Worm (Caenorhabditis elegans) whole organism, L2 larva: ENCODE data around the gene F58H1.5.
A peak's percentile ranks its signal among the peaks of the same experiment; 100 is the strongest.

ENCODE experiments used
- C34F6.9 ChIP-seq: fragments of 150-350 bp; optimal IDR thresholded peaks from 2 replicates; lab custom pipeline; 2014; ENCODE audit warnings: missing biosample characterization, missing genetic modification characterization
- F13H6.1 ChIP-seq: sonication (generic microtip); optimal IDR thresholded peaks from 2 replicates; lab custom pipeline; 2016; ENCODE audit warnings: missing genetic modification characterization, missing compliant biosample characterization
- R02D3.7 ChIP-seq: fragments of 150-350 bp; optimal IDR thresholded peaks from 2 replicates; lab custom pipeline; 2014; ENCODE audit warnings: missing biosample characterization, missing genetic modification characterization
- Y55F3AM.14 ChIP-seq: fragments of 200-800 bp; sonication (Bioruptor generic); optimal IDR thresholded peaks from 2 replicates; lab custom pipeline; 2018; ENCODE audit warnings: mild to moderate bottlenecking, missing genetic modification characterization, missing compliant biosample characterization
- ZK546.5 ChIP-seq: sonication (generic microtip); optimal IDR thresholded peaks from 2 replicates; lab custom pipeline; 2017; ENCODE audit warnings: missing biosample characterization, missing genetic modification characterization
- alr-1 ChIP-seq: fragments of 150-350 bp; optimal IDR thresholded peaks from 2 replicates; lab custom pipeline; 2014; ENCODE audit warnings: missing biosample characterization, missing genetic modification characterization
- ama-1 ChIP-seq: fragments of 150-350 bp; optimal IDR thresholded peaks from 2 replicates; lab custom pipeline; 2018; ENCODE audit warnings: inconsistent platforms
- blmp-1 ChIP-seq: sonication (generic microtip); optimal IDR thresholded peaks from 2 replicates; lab custom pipeline; 2017; ENCODE audit warnings: missing genetic modification characterization, mild to moderate bottlenecking, missing compliant biosample characterization, antibody characterized with exemption, moderate library complexity; ENCODE audit not compliant: insufficient read depth
- ceh-16 ChIP-seq: fragments of 150-350 bp; optimal IDR thresholded peaks from 2 replicates; lab custom pipeline; 2014; ENCODE audit warnings: missing biosample characterization, missing genetic modification characterization
- ceh-82 ChIP-seq: fragments of 150-350 bp; optimal IDR thresholded peaks from 2 replicates; lab custom pipeline; 2014; ENCODE audit warnings: missing biosample characterization, missing genetic modification characterization
- crh-2 ChIP-seq: sonication (generic microtip); optimal IDR thresholded peaks from 2 replicates; lab custom pipeline; 2017; ENCODE audit warnings: missing biosample characterization, missing genetic modification characterization
- dmd-4 ChIP-seq: sonication (generic microtip); optimal IDR thresholded peaks from 2 replicates; lab custom pipeline; 2017; ENCODE audit warnings: missing biosample characterization, missing genetic modification characterization
- egl-27 ChIP-seq: sonication (generic microtip); optimal IDR thresholded peaks from 3 replicates; lab custom pipeline; 2017; ENCODE audit warnings: missing biosample characterization, missing genetic modification reagents, missing genetic modification characterization
- elt-1 ChIP-seq: fragments of 150-350 bp; optimal IDR thresholded peaks from 2 replicates; lab custom pipeline; 2014; ENCODE audit warnings: missing biosample characterization, missing genetic modification characterization
- elt-3 ChIP-seq: sonication (generic microtip); optimal IDR thresholded peaks from 2 replicates; lab custom pipeline; 2017; ENCODE audit warnings: missing biosample characterization, missing genetic modification characterization
- fos-1 ChIP-seq: fragments of 150-350 bp; optimal IDR thresholded peaks from 2 replicates; lab custom pipeline; 2014; ENCODE audit warnings: missing biosample characterization, missing genetic modification characterization
- gmeb-1 ChIP-seq: fragments of 150-350 bp; optimal IDR thresholded peaks from 2 replicates; lab custom pipeline; 2014; ENCODE audit warnings: missing biosample characterization, missing genetic modification characterization
- lin-11 ChIP-seq: fragments of 150-350 bp; sonication (generic microtip); optimal IDR thresholded peaks from 2 replicates; lab custom pipeline; 2014; ENCODE audit warnings: missing biosample characterization, missing genetic modification characterization, inconsistent platforms, mixed read lengths
- lin-13 ChIP-seq: fragments of 150-350 bp; optimal IDR thresholded peaks from 2 replicates; lab custom pipeline; 2014; ENCODE audit warnings: missing biosample characterization, missing genetic modification reagents, missing genetic modification characterization
- lsy-2 ChIP-seq, 2 experiments: fragments of 150-350 bp in 1 of 2; sonication (generic microtip) in 1 of 2; optimal IDR thresholded peaks; 2 replicates each; lab custom pipeline; 2014 to 2017; ENCODE audit warnings: missing biosample characterization in 2 of 2, missing genetic modification characterization in 2 of 2
- nhr-10 ChIP-seq: sonication (generic microtip); optimal IDR thresholded peaks from 2 replicates; lab custom pipeline; 2017; ENCODE audit warnings: missing biosample characterization, missing genetic modification characterization
- nhr-12 ChIP-seq: fragments of 150-350 bp; optimal IDR thresholded peaks from 2 replicates; lab custom pipeline; 2014; ENCODE audit warnings: missing biosample characterization, missing genetic modification characterization
- nhr-129 ChIP-seq: fragments of 150-350 bp; optimal IDR thresholded peaks from 2 replicates; lab custom pipeline; 2014; ENCODE audit warnings: missing biosample characterization, missing genetic modification characterization
- nhr-21 ChIP-seq: fragments of 150-350 bp; optimal IDR thresholded peaks from 2 replicates; lab custom pipeline; 2014; ENCODE audit warnings: missing biosample characterization, missing genetic modification characterization
- nhr-237 ChIP-seq: fragments of 150-350 bp; optimal IDR thresholded peaks from 2 replicates; lab custom pipeline; 2014; ENCODE audit warnings: missing biosample characterization, missing genetic modification characterization
- nhr-25 ChIP-seq: fragments of 150-350 bp; sonication (generic microtip); optimal IDR thresholded peaks from 3 replicates; lab custom pipeline; 2014; ENCODE audit warnings: missing biosample characterization, missing genetic modification characterization
- nhr-6 ChIP-seq: fragments of 150-350 bp; optimal IDR thresholded peaks from 2 replicates; lab custom pipeline; 2014; ENCODE audit warnings: missing biosample characterization, missing genetic modification characterization
- nhr-77 ChIP-seq: fragments of 150-350 bp; optimal IDR thresholded peaks from 2 replicates; lab custom pipeline; 2014; ENCODE audit warnings: missing biosample characterization, missing genetic modification characterization
- sem-4 ChIP-seq: fragments of 150-350 bp; optimal IDR thresholded peaks from 2 replicates; lab custom pipeline; 2014; ENCODE audit warnings: missing biosample characterization, missing genetic modification reagents, missing genetic modification characterization
- skn-1 ChIP-seq: sonication (generic microtip); optimal IDR thresholded peaks from 2 replicates; lab custom pipeline; 2017; ENCODE audit warnings: missing biosample characterization, missing genetic modification characterization
- sma-3 ChIP-seq: sonication (generic microtip); optimal IDR thresholded peaks from 2 replicates; lab custom pipeline; 2016; ENCODE audit warnings: missing genetic modification reagents, missing genetic modification characterization, missing compliant biosample characterization
- sma-9 ChIP-seq, 2 experiments: fragments of 150-350 bp in 1 of 2; sonication (generic microtip) in 1 of 2; optimal IDR thresholded peaks; 2 replicates each; lab custom pipeline; 2014 to 2016; ENCODE audit warnings: missing genetic modification characterization in 2 of 2, mild to moderate bottlenecking in 1 of 2, missing biosample characterization in 1 of 2, missing compliant biosample characterization in 1 of 2, missing genetic modification reagents in 1 of 2, moderate library complexity in 1 of 2
- snpc-4 ChIP-seq: fragments of 150-350 bp; optimal IDR thresholded peaks from 2 replicates; lab custom pipeline; 2014; ENCODE audit warnings: missing biosample characterization, missing genetic modification characterization
- unc-55 ChIP-seq: fragments of 150-350 bp; sonication (generic microtip); optimal IDR thresholded peaks from 3 replicates; lab custom pipeline; 2014; ENCODE audit warnings: missing biosample characterization, missing genetic modification reagents, missing genetic modification characterization
- unc-62 ChIP-seq: fragments of 150-350 bp; optimal IDR thresholded peaks from 2 replicates; lab custom pipeline; 2014; ENCODE audit warnings: missing biosample characterization, missing genetic modification reagents, missing genetic modification characterization
- zag-1 ChIP-seq: fragments of 150-350 bp; optimal IDR thresholded peaks from 2 replicates; lab custom pipeline; 2014; ENCODE audit warnings: missing biosample characterization, missing genetic modification characterization
- ztf-4 ChIP-seq: fragments of 150-350 bp; optimal IDR thresholded peaks from 2 replicates; lab custom pipeline; 2014; ENCODE audit warnings: missing biosample characterization, missing genetic modification characterization

The F58H1.5 gene

DNA sequence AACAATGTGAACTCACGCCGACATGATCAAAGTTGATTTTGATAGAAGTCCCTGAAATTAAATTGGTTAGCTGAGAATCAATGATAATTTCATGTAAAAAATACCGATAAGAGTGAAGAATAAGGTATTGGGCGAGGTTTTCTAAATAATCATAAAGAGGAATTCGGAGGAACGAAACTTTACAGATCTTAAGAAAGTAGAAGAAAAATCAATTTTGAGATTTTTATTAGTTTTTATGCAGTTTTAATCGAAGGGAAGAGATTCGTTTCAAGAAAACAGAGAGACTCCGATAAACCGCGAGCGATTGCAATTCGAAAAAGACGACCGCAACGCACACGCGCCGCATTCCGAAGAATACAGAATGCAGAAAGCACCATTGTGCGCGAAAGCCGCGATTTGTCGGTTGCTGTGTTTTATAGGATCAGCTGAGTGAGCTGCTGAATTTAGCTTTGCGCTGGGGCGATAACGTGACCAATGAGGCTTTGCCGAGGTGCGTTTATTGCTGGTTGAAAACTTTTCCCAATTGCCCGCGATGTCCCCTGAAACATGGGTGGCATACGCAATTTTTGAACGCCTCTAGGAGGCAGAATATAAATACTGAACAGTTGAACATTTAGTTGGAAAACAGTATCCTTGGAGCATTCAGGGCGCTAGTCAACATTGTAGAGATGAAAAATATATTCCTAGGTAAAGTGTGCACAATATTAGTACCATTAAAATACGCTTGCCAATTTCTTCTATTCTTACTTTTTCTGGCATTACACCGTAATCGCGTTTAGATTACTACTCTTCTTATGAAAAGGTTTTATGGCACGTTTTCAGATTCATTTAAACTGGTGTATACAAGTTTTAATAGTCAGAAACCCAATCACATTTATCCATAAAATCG lies 21.7 kb downstream of the F58H1.5 start, which contains the start of gene snr-4 (continued):
- no peak for TF ChIP-seq nhr-12 (tag; lab: Kevin White, UChicago)
- peak; percentile 94 for TF ChIP-seq lin-13 (GFP tag; lab: Kevin White, UChicago)
- TF ChIP-seq unc-55 (GFP tag; lab: Kevin White, UChicago) = peak; percentile 90
- no peak for TF ChIP-seq unc-62 (GFP tag; lab: Kevin White, UChicago)
- peak; percentile 29 for TF ChIP-seq R02D3.7 (tag; lab: Kevin White, UChicago)
- peak; percentile 95 for TF ChIP-seq ama-1 (lab: Kevin White, UChicago)
- peak; percentile 86 for TF ChIP-seq sem-4 (tag; lab: Kevin White, UChicago)
- TF ChIP-seq ZK546.5 (tag; lab: Kevin White, UChicago) = peak; percentile 49
- TF ChIP-seq nhr-6 = no peak
- peak; percentile 60 for TF ChIP-seq ceh-16 (tag; lab: Kevin White, UChicago)

ce11 chrV:11982309-11982708 lies 24.1 kb downstream of the F58H1.5 start, which contains the start of gene rpt-1:
TSS of gene rpt-1 (minus strand) at chrV:11982397.
- peak; percentile 26 for TF ChIP-seq F13H6.1 (tag; lab: Kevin White, UChicago)
- no peak for TF ChIP-seq R02D3.7 (tag; lab: Kevin White, UChicago)
- no peak for TF ChIP-seq alr-1 (tag; lab: Kevin White, UChicago)
- TF ChIP-seq crh-2 (tag; lab: Kevin White, UChicago) = peak; percentile 50
- TF ChIP-seq skn-1 (tag; lab: Kevin White, UChicago) = peak; percentile 82
- TF ChIP-seq Y55F3AM.14 (GFP tag; lab: Kevin White, UChicago) = no peak
- peak; percentile 92 for TF ChIP-seq snpc-4
- TF ChIP-seq unc-55 (GFP tag; lab: Kevin White, UChicago) = peak; percentile 80
- peak; percentile 35 to 77 for TF ChIP-seq lsy-2 (tag; optimal IDR thresholded peaks at IDR 0.05; lab: Kevin White, UChicago)
- peak; percentile 54 for TF ChIP-seq lin-13 (GFP tag; lab: Kevin White, UChicago)
- TF ChIP-seq nhr-129 (tag; lab: Kevin White, UChicago) = peak; percentile 50
- no peak for TF ChIP-seq elt-3
- TF ChIP-seq nhr-237 (tag; lab: Kevin White, UChicago) = no peak
- no peak for TF ChIP-seq blmp-1
- peak; percentile 49 for TF ChIP-seq ama-1 (lab: Kevin White, UChicago)
- peak; percentile 65 for TF ChIP-seq sma-9 (GFP tag; optimal IDR thresholded peaks at IDR 0.05; lab: Kevin White, UChicago)
- no peak for TF ChIP-seq sma-9 (tag; optimal IDR thresholded peaks at IDR 0.05; lab: Kevin White, UChicago)
- TF ChIP-seq fos-1 = peak; percentile 37
- TF ChIP-seq C34F6.9 (tag; lab: Kevin White, UChicago) = peak; percentile 88
- peak; percentile 33 for TF ChIP-seq nhr-21 (tag; lab: Kevin White, UChicago)
- no peak for TF ChIP-seq nhr-12 (tag; lab: Kevin White, UChicago)
- peak; percentile 24 for TF ChIP-seq lin-11 (tag; lab: Kevin White, UChicago)
- TF ChIP-seq sem-4 (tag; lab: Kevin White, UChicago) = peak; percentile 15
- peak; percentile 90 for TF ChIP-seq gmeb-1 (tag; lab: Kevin White, UChicago)
- TF ChIP-seq sma-3 (GFP tag; lab: Kevin White, UChicago) = peak; percentile 70
- peak; percentile 10 for TF ChIP-seq ztf-4 (tag; lab: Kevin White, UChicago)
- TF ChIP-seq nhr-25 (tag; lab: Kevin White, UChicago) = peak; percentile 56

ce11 chrV:11985384-11985783 lies 27.2 kb downstream of the F58H1.5 start, which contains the start of gene mans-2:
TSS of gene mans-2 (minus strand) at chrV:11985484.
- TF ChIP-seq sma-3 (GFP tag; lab: Kevin White, UChicago) (no peak), elt-1 (tag; lab: Kevin White, UChicago) (no peak), blmp-1 (no peak), skn-1 (tag; lab: Kevin White, UChicago) (no peak), zag-1 (tag; lab: Kevin White, UChicago) (no peak), unc-62 (GFP tag; lab: Kevin White, UChicago) (no peak), Y55F3AM.14 (GFP tag; lab: Kevin White, UChicago) (no peak), ceh-16 (tag; lab: Kevin White, UChicago) (no peak), nhr-237 (tag; lab: Kevin White, UChicago) (no peak), egl-27 (tag; lab: Kevin White, UChicago) (no peak), lin-13 (GFP tag; lab: Kevin White, UChicago) (no peak), ceh-82 (tag; lab: Kevin White, UChicago) (no peak), nhr-77 (no peak), nhr-10 (tag; lab: Kevin White, UChicago) (no peak), ztf-4 (tag; lab: Kevin White, UChicago) (no peak), nhr-12 (tag; lab: Kevin White, UChicago) (no peak), dmd-4 (no peak)
